Fruit fly (Drosophila melanogaster) S2 (cell line): ENCODE measurements around the gene CG43082.

Source experiments
- CG8478 ChIP-seq: fragments of >200 bp; optimal IDR thresholded peaks from 2 replicates; lab custom pipeline; 2018
- CTCF ChIP-seq, 2 experiments: fragments of >200 bp; optimal IDR thresholded peaks; 2 replicates each; lab custom pipeline; 2018

DNA sequence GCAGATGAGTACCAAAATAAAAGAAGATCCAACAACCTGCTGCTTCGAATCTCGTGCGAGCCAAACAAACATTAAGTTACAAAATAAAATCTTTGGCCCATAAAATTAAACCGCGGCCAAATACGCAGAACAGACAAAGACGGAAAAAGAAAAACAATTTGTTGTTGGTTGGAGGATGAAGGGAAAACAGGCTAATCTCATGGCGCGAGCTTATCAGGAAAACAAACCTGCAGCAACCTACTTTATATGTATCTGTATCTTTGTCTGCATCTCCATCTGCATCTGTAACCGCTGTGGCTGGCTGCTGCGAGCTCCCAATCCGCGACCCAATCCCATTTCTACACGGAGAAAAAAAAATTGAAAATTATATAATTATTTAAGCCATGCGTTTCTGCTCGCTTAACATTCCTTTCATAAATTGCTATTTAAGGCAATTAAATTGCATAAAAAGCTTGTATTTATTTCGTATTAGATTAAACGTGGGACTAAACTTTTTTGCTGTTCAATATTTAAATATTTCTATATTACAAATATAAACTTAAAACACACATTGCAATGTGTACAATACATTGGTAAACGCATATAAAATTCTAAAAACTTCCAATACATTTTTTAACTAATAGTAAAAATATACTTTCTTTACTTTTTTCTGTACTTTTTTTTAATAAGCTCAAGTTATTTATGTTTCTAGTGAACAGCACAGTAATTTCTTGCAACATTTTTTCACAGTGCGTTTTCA lies 31.3 kb downstream of the CG43082 start:
- TF ChIP-seq CG8478 (lab: Kevin White, UChicago) (no peak), CTCF (optimal IDR thresholded peaks at IDR 0.05; lab: Kevin White, UChicago) (no peak)
